Worm (Caenorhabditis elegans) whole organism, L3 larva: ENCODE measurements around the gene his-62.

Experiments
- ama-1 ChIP-seq: fragments of 150-350 bp; optimal IDR thresholded peaks from 2 replicates; lab custom pipeline; 2018
- ceh-82 ChIP-seq: fragments of 150-350 bp; optimal IDR thresholded peaks from 2 replicates; lab custom pipeline; 2014; ENCODE audit warnings: missing biosample characterization, missing genetic modification characterization
- lin-39 ChIP-seq: fragments of 150-350 bp; optimal IDR thresholded peaks from 2 replicates; lab custom pipeline; 2018; ENCODE audit warnings: missing biosample characterization, missing genetic modification reagents, missing genetic modification characterization
- nfya-1 ChIP-seq: sonication (generic microtip); optimal IDR thresholded peaks from 2 replicates; lab custom pipeline; 2017; ENCODE audit warnings: missing genetic modification characterization, mild to moderate bottlenecking, missing compliant biosample characterization, antibody characterized with exemption, moderate library complexity; ENCODE audit not compliant: insufficient read depth
- nhr-237 ChIP-seq: fragments of 150-350 bp; optimal IDR thresholded peaks from 2 replicates; lab custom pipeline; 2014; ENCODE audit warnings: missing biosample characterization, missing genetic modification characterization
- pqm-1 ChIP-seq: fragments of 150-350 bp; optimal IDR thresholded peaks from 2 replicates; lab custom pipeline; 2017; ENCODE audit warnings: missing biosample characterization, missing genetic modification characterization, inconsistent platforms
- unc-39 ChIP-seq: sonication (generic microtip); optimal IDR thresholded peaks from 4 replicates; lab custom pipeline; 2017; ENCODE audit warnings: missing biosample characterization, missing genetic modification characterization
- unc-62 ChIP-seq: fragments of 150-350 bp; sonication (generic microtip); optimal IDR thresholded peaks from 4 replicates; lab custom pipeline; 2014; ENCODE audit warnings: missing biosample characterization, missing genetic modification reagents, missing genetic modification characterization

- no peak for TF ChIP-seq lin-39 (tag; lab: Kevin White, UChicago)
- no peak for TF ChIP-seq unc-62 (GFP tag; lab: Kevin White, UChicago)
- TF ChIP-seq unc-39 (tag; lab: Kevin White, UChicago), result no peak
- no peak for TF ChIP-seq ceh-82
- TF ChIP-seq pqm-1 (tag; lab: Kevin White, UChicago), result no peak
- TF ChIP-seq ama-1 (lab: Kevin White, UChicago), result no peak
- no peak for TF ChIP-seq nfya-1 (tag; lab: Kevin White, UChicago)
- TF ChIP-seq nhr-237 (tag; lab: Kevin White, UChicago), result no peak
These were observed 46.0 kb downstream of the his-62 start, which contains the start of gene R05G6.1 for ce11 chrIV:7532360-7532759.
